Fruit fly (Drosophila melanogaster) whole organism, embryonic: ENCODE results near the gene CG4230.

Experiments
- Asciz ChIP-seq: fragments of 200-800 bp; sonication (Bioruptor generic); optimal IDR thresholded peaks from 2 replicates; lab custom pipeline; 2017; ENCODE audit warnings: missing biosample characterization, mild to moderate bottlenecking, missing genetic modification characterization, missing genetic modification reagents
- Bgb ChIP-seq: fragments of 200-800 bp; sonication (Bioruptor generic); IDR thresholded peaks from 2 replicates; pipeline ENCODE4 v1.3.6; 2022; ENCODE audit warnings: missing biosample characterization, missing genetic modification characterization; ENCODE audit not compliant: partially characterized antibody
- CG10147 ChIP-seq: fragments of 200-800 bp; sonication (Bioruptor generic); optimal IDR thresholded peaks from 2 replicates; lab custom pipeline; 2019; ENCODE audit warnings: missing biosample characterization, mild to moderate bottlenecking, missing genetic modification characterization, moderate library complexity
- CG10462 ChIP-seq: fragments of 200-800 bp; sonication (Bioruptor generic); optimal IDR thresholded peaks from 2 replicates; lab custom pipeline; 2016; ENCODE audit warnings: missing biosample characterization, missing genetic modification characterization
- CG11504 ChIP-seq: fragments of 200-800 bp; sonication (Bioruptor generic); optimal IDR thresholded peaks from 3 replicates; lab custom pipeline; 2019; ENCODE audit warnings: missing biosample characterization, mild to moderate bottlenecking, missing genetic modification characterization, moderate library complexity
- CG15269 ChIP-seq: fragments of 200-800 bp; sonication (Bioruptor generic); optimal IDR thresholded peaks from 2 replicates; lab custom pipeline; 2018; ENCODE audit warnings: missing biosample characterization, mild to moderate bottlenecking, missing genetic modification characterization, moderate library complexity
- CG15479 ChIP-seq: fragments of 200-800 bp; sonication (Bioruptor generic); optimal IDR thresholded peaks from 3 replicates; lab custom pipeline; 2019; ENCODE audit warnings: missing biosample characterization, mild to moderate bottlenecking, missing genetic modification characterization, moderate library complexity
- CG15514 ChIP-seq: fragments of 200-800 bp; sonication (Bioruptor generic); optimal IDR thresholded peaks from 3 replicates; lab custom pipeline; 2017; ENCODE audit warnings: missing biosample characterization, missing genetic modification characterization, mild to moderate bottlenecking, moderate library complexity, missing genetic modification reagents
- CG17568 ChIP-seq: fragments of 200-800 bp; sonication (Bioruptor generic); optimal IDR thresholded peaks from 2 replicates; lab custom pipeline; 2018; ENCODE audit warnings: missing biosample characterization, mild to moderate bottlenecking, missing genetic modification characterization, moderate library complexity
- CG17802 ChIP-seq: fragments of 200-800 bp; sonication (Bioruptor generic); optimal IDR thresholded peaks from 2 replicates; lab custom pipeline; 2018; ENCODE audit warnings: missing biosample characterization, mild to moderate bottlenecking, missing genetic modification characterization, moderate library complexity
- CG2875 ChIP-seq: fragments of 200-800 bp; sonication (Bioruptor generic); optimal IDR thresholded peaks from 2 replicates; lab custom pipeline; 2017; ENCODE audit warnings: missing biosample characterization, mild to moderate bottlenecking, missing genetic modification characterization, missing genetic modification reagents
- CG32532 ChIP-seq: fragments of 200-800 bp; sonication (Bioruptor generic); IDR thresholded peaks from 2 replicates; pipeline ENCODE4 v1.3.6; 2022; ENCODE audit warnings: missing biosample characterization, missing genetic modification characterization
- CG6175 ChIP-seq: fragments of 200-800 bp; sonication (Bioruptor generic); IDR thresholded peaks from 3 replicates; pipeline ENCODE4 v1.3.6; 2022; ENCODE audit warnings: missing biosample characterization, missing genetic modification characterization
- CG6791 ChIP-seq: fragments of 200-800 bp; sonication (Bioruptor generic); IDR thresholded peaks from 3 replicates; pipeline ENCODE4 v1.3.6; 2022; ENCODE audit warnings: missing biosample characterization, missing genetic modification characterization; ENCODE audit not compliant: partially characterized antibody
- CG6813 ChIP-seq: fragments of 200-800 bp; sonication (Bioruptor generic); optimal IDR thresholded peaks from 2 replicates; lab custom pipeline; 2017; ENCODE audit warnings: missing biosample characterization, missing genetic modification characterization, mild to moderate bottlenecking, moderate library complexity, missing genetic modification reagents
- CG8290 ChIP-seq, 3 experiments: fragments of 200-800 bp; sonication (Bioruptor generic); optimal IDR thresholded peaks; 2 replicates each; lab custom pipeline; 2016 to 2019; ENCODE audit warnings: missing biosample characterization in 3 of 3, missing genetic modification characterization in 3 of 3, mild to moderate bottlenecking in 2 of 3, moderate library complexity in 1 of 3
- CG9609 ChIP-seq: fragments of 200-800 bp; sonication (Bioruptor generic); optimal IDR thresholded peaks from 3 replicates; lab custom pipeline; 2016; ENCODE audit warnings: missing biosample characterization, missing genetic modification characterization
- CG9932 ChIP-seq: fragments of 200-800 bp; sonication (Bioruptor generic); IDR thresholded peaks from 2 replicates; pipeline ENCODE4 v1.3.6; 2022; ENCODE audit warnings: missing biosample characterization, missing genetic modification characterization
- D ChIP-seq, 2 experiments: fragments of 200-800 bp in 1 of 2; fragments of >200 bp in 1 of 2; sonication (Bioruptor generic) in 1 of 2; optimal IDR thresholded peaks; 2 replicates in 1 of 2; 3 replicates in 1 of 2; lab custom pipeline; 2017; ENCODE audit warnings: mild to moderate bottlenecking in 1 of 2, missing biosample characterization in 1 of 2, missing genetic modification characterization in 1 of 2, missing genetic modification reagents in 1 of 2
- Dfd ChIP-seq, 2 experiments: fragments of >200 bp; optimal IDR thresholded peaks; 2 replicates each; lab custom pipeline; 2017; ENCODE audit warnings: missing biosample characterization in 2 of 2, missing genetic modification characterization in 2 of 2
- Dp ChIP-seq: fragments of 200-800 bp; sonication (Bioruptor generic); optimal IDR thresholded peaks from 2 replicates; lab custom pipeline; 2018; ENCODE audit warnings: missing biosample characterization, mild to moderate bottlenecking, missing genetic modification characterization, moderate library complexity
- E2f2 ChIP-seq: fragments of 200-800 bp; sonication (Bioruptor generic); IDR thresholded peaks from 2 replicates; pipeline ENCODE4 v1.3.6; 2022; ENCODE audit warnings: missing biosample characterization, missing genetic modification characterization
- HLH3B ChIP-seq: fragments of 200-800 bp; sonication (Bioruptor generic); IDR thresholded peaks from 2 replicates; pipeline ENCODE4 v1.3.6; 2022; ENCODE audit warnings: missing biosample characterization, missing genetic modification characterization
- Hmr ChIP-seq: fragments of 200-800 bp; sonication (Bioruptor generic); optimal IDR thresholded peaks from 3 replicates; lab custom pipeline; 2017; ENCODE audit warnings: mild to moderate bottlenecking, missing biosample characterization, missing genetic modification reagents, missing genetic modification characterization
- Hr51 ChIP-seq, 2 experiments: fragments of 200-800 bp; sonication (Bioruptor generic); optimal IDR thresholded peaks; 2 replicates in 1 of 2; 3 replicates in 1 of 2; lab custom pipeline; 2016 to 2018; ENCODE audit warnings: missing biosample characterization in 2 of 2, missing genetic modification characterization in 2 of 2, mild to moderate bottlenecking in 1 of 2, moderate library complexity in 1 of 2
- Med ChIP-seq: fragments of 200-800 bp; sonication (Bioruptor generic); peaks from one replicate; lab custom pipeline; 2016; ENCODE audit warnings: missing biosample characterization, missing genetic modification characterization, mild to moderate bottlenecking, inconsistent platforms, moderate library complexity
- NC2β ChIP-seq: fragments of 200-800 bp; sonication (Bioruptor generic); optimal IDR thresholded peaks from 2 replicates; lab custom pipeline; 2016; ENCODE audit warnings: missing biosample characterization, missing genetic modification characterization
- Opbp ChIP-seq: fragments of 200-800 bp; sonication (Bioruptor generic); IDR thresholded peaks from 3 replicates; pipeline ENCODE4 v1.3.6; 2022; ENCODE audit warnings: missing biosample characterization, missing genetic modification characterization; ENCODE audit not compliant: partially characterized antibody
- ato ChIP-seq: fragments of 200-800 bp; sonication (Bioruptor generic); IDR thresholded peaks from 2 replicates; pipeline ENCODE4 v1.3.6; 2022; ENCODE audit warnings: missing biosample characterization, missing genetic modification characterization; ENCODE audit not compliant: partially characterized antibody
- az2 ChIP-seq: fragments of 200-800 bp; sonication (Bioruptor generic); optimal IDR thresholded peaks from 3 replicates; lab custom pipeline; 2016; ENCODE audit warnings: missing biosample characterization, missing genetic modification characterization
- caup ChIP-seq: fragments of 200-800 bp; sonication (Bioruptor generic); optimal IDR thresholded peaks from 3 replicates; lab custom pipeline; 2017; ENCODE audit warnings: missing biosample characterization, mild to moderate bottlenecking, missing genetic modification characterization, moderate library complexity; ENCODE audit not compliant: severe bottlenecking
- emc ChIP-seq: fragments of 200-800 bp; sonication (Bioruptor generic); optimal IDR thresholded peaks from 2 replicates; lab custom pipeline; 2016; ENCODE audit warnings: missing biosample characterization, missing genetic modification characterization
- fd3F ChIP-seq: fragments of 200-800 bp; sonication (Bioruptor generic); optimal IDR thresholded peaks from 2 replicates; lab custom pipeline; 2018; ENCODE audit warnings: missing biosample characterization, mild to moderate bottlenecking, missing genetic modification characterization, moderate library complexity
- gem ChIP-seq: fragments of 200-800 bp; sonication (Bioruptor generic); optimal IDR thresholded peaks from 2 replicates; lab custom pipeline; 2019; ENCODE audit warnings: missing biosample characterization, mild to moderate bottlenecking, missing genetic modification characterization, moderate library complexity
- gfzf ChIP-seq: fragments of 200-800 bp; sonication (Bioruptor generic); optimal IDR thresholded peaks from 2 replicates; lab custom pipeline; 2016; ENCODE audit warnings: missing biosample characterization, mild to moderate bottlenecking, missing genetic modification characterization, moderate library complexity
- gt ChIP-seq: fragments of 200-800 bp; sonication (Bioruptor generic); IDR thresholded peaks from 2 replicates; pipeline ENCODE4 v1.3.6; 2022; ENCODE audit warnings: missing biosample characterization, missing genetic modification characterization
- lab ChIP-seq: fragments of 200-800 bp; sonication (Bioruptor generic); optimal IDR thresholded peaks from 3 replicates; lab custom pipeline; 2017; ENCODE audit warnings: missing biosample characterization, missing genetic modification characterization, mild to moderate bottlenecking, moderate library complexity, missing genetic modification reagents
- pan ChIP-seq, 4 experiments: fragments of >200 bp in 3 of 4; fragments of 200-800 bp in 1 of 4; sonication (Bioruptor generic) in 1 of 4; optimal IDR thresholded peaks in 3 of 4; IDR thresholded peaks in 1 of 4; 2 replicates each; pipeline versions ENCODE4 v1.3.6 to Lab custom; 2017 to 2022; ENCODE audit warnings: missing biosample characterization in 2 of 4, missing genetic modification characterization in 2 of 4, mixed read lengths in 1 of 4
- pita ChIP-seq: fragments of 200-800 bp; sonication (Bioruptor generic); optimal IDR thresholded peaks from 2 replicates; lab custom pipeline; 2017; ENCODE audit warnings: missing biosample characterization, mild to moderate bottlenecking, missing genetic modification characterization
- prd ChIP-seq, 3 experiments: fragments of >200 bp in 2 of 3; fragments of 200-800 bp in 1 of 3; sonication (Bioruptor generic) in 1 of 3; optimal IDR thresholded peaks in 2 of 3; IDR thresholded peaks in 1 of 3; 2 replicates in 2 of 3; 3 replicates in 1 of 3; pipeline versions ENCODE4 v1.3.6 to Lab custom; 2017 to 2022; ENCODE audit warnings: missing biosample characterization in 1 of 3, missing genetic modification characterization in 1 of 3
- run ChIP-seq: fragments of 200-800 bp; sonication (Bioruptor generic); optimal IDR thresholded peaks from 3 replicates; lab custom pipeline; 2018; ENCODE audit warnings: missing biosample characterization, mild to moderate bottlenecking, missing genetic modification characterization
- slp2 ChIP-seq: fragments of 200-800 bp; sonication (Bioruptor generic); optimal IDR thresholded peaks from 2 replicates; lab custom pipeline; 2016; ENCODE audit warnings: missing biosample characterization, missing genetic modification characterization

CG4230 gene

DNA sequence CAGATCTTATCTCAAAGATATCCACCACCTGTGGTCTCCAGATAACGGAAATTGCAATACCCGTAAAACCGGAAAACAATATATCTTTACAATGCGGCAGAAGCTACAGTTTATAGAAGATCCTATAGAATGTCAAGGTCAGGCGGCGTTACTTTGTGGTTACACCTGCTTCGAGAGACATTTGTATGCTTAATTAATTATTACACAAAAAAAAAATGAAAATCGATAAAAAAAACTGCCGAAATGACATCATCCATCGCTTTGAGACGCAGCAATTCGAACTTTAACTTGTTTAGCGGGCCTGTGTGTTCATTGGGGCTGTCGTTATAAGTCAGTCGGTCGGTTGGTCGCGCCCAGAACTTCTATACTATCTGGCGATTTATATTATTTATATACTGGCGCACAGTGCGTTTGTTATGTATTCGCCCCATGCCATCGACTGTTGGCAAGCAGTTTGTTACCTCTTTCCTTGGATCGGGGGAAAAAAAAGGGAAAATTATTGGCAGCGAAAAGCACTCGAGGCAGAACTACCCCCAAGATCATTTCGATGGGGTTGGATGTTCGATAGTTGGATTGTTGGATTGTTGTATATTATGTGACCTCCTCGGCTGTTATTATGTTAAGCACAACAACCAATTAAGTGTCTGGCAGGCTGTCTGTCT lies 15.4 kb downstream of the CG4230 start (continued):
- TF ChIP-seq Dfd (GFP tag; optimal IDR thresholded peaks at IDR 0.05; lab: Kevin White, UChicago) (no peak), caup (GFP tag; lab: Kevin White, UChicago) (peak; percentile 18), slp2 (GFP tag; lab: Kevin White, UChicago) (no peak), CG2875 (GFP tag; lab: Kevin White, UChicago) (no peak), CG32532 (GFP tag; lab: Robert Waterston, UW) (peak; percentile 51)

DNA sequence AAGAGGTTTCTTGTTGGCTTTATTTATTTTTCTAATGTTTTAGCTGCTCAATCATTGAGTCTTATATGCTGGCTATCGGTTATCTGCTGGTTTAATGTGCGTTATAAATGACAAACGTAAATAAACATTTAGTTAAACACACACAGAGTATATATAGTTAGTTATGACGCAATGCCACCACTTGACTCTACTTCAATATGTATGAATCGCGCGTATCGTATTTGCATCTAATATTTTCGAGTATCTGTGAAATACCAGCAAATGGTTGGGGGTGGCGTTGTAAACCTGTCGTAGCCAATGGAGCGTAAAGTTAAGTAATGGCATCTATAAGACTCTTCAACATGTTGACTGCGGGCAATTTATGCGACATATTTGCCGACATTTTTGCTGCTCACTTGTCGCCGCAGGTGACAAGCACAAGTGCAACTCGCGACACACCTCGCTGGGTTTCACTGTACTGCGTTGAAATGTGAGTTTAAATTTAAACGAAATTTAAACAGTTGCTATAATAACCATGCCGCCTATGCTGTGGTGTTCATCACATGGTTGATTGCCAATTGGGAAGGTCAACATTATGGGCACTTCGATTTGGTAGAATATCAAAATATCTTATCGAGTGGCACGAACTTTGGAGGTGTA lies 17.6 kb downstream of the CG4230 start:
- TF ChIP-seq az2 (GFP tag; lab: Kevin White, UChicago) (no peak), HLH3B (0 out of 2 replicates have a peak, but pooled peaks have one; percentile 7), Opbp (GFP tag; lab: Robert Waterston, UW) (no peak), Med (GFP tag; lab: Kevin White, UChicago) (peak; percentile 85), ato (GFP tag; lab: Robert Waterston, UW) (no peak), Hr51 (GFP tag; optimal IDR thresholded peaks at IDR 0.05; lab: Kevin White, UChicago) (peak in 1 of 2 experiments; percentile 2), NC2β (GFP tag; lab: Kevin White, UChicago) (no peak), fd3F (GFP tag; lab: Kevin White, UChicago) (peak; percentile 1), Bgb (GFP tag; lab: Robert Waterston, UW) (no peak), Dp (GFP tag; lab: Kevin White, UChicago) (no peak), E2f2 (peak; percentile 24; the same call in 1 of the 2 replicates), run (tag; lab: Kevin White, UChicago) (no peak), CG8290 (GFP tag; optimal IDR thresholded peaks at IDR 0.05; lab: Kevin White, UChicago) (no peak), CG8290 (tag; optimal IDR thresholded peaks at IDR 0.05; lab: Kevin White, UChicago) (peak in 1 of 2 experiments; percentile 48), CG17802 (no peak), emc (GFP tag; lab: Kevin White, UChicago) (no peak), gfzf (no peak), CG15479 (GFP tag; lab: Kevin White, UChicago) (no peak), pita (no peak), CG15269 (tag; lab: Kevin White, UChicago) (peak; percentile 6), CG9932 (no peak), CG10147 (no peak), gem (tag; lab: Kevin White, UChicago) (peak; percentile 11), D (optimal IDR thresholded peaks at IDR 0.05; lab: Kevin White, UChicago) (no peak), D (GFP tag; optimal IDR thresholded peaks at IDR 0.05; lab: Kevin White, UChicago) (no peak), CG11504 (tag; lab: Kevin White, UChicago) (peak; percentile 28), CG6813 (GFP tag; lab: Kevin White, UChicago) (peak; percentile 52), pan (optimal IDR thresholded peaks at IDR 0.05; lab: Kevin White, UChicago) (no peak), pan (GFP tag; optimal IDR thresholded peaks at IDR 0.05 in 1 of 2, IDR thresholded peaks at IDR 0.05 in 1 of 2) (peak in 1 of 2 experiments; percentile 10), CG6175 (GFP tag; lab: Robert Waterston, UW) (no peak), CG17568 (GFP tag; lab: Kevin White, UChicago) (peak; percentile 12), Hmr (GFP tag; lab: Kevin White, UChicago) (peak; percentile 36), CG9609 (GFP tag; lab: Kevin White, UChicago) (no peak), gt (GFP tag; lab: Robert Waterston, UW) (no peak), CG6791 (GFP tag; lab: Robert Waterston, UW) (no peak), prd (optimal IDR thresholded peaks at IDR 0.05; lab: Kevin White, UChicago) (no peak), prd (GFP tag; IDR thresholded peaks at IDR 0.05; lab: Robert Waterston, UW) (no peak), CG10462 (GFP tag; lab: Kevin White, UChicago) (no peak), CG15514 (no peak), Asciz (GFP tag; lab: Kevin White, UChicago) (peak; percentile 41), lab (GFP tag; lab: Kevin White, UChicago) (peak; percentile 54)
